Worm (Caenorhabditis elegans) whole organism, midembryonic: ENCODE results near the gene T21D12.14.

Experiments
- T22C8.4 ChIP-seq: fragments of 200-800 bp; sonication (Bioruptor generic); IDR thresholded peaks from 2 replicates; pipeline ENCODE4 v1.3.6; 2022; ENCODE audit warnings: missing genetic modification characterization, missing compliant biosample characterization
- cog-1 ChIP-seq: sonication (generic microtip); optimal IDR thresholded peaks from 2 replicates; lab custom pipeline; 2016; ENCODE audit warnings: missing genetic modification characterization, missing compliant biosample characterization
- flt-1 ChIP-seq: fragments of 200-800 bp; sonication (Bioruptor generic); IDR thresholded peaks from 2 replicates; pipeline ENCODE4 v1.3.6; 2022; ENCODE audit warnings: missing genetic modification characterization, missing compliant biosample characterization
- klf-2 ChIP-seq: fragments of 200-800 bp; sonication (Bioruptor generic); conservative IDR thresholded peaks from 2 replicates; pipeline ENCODE4 v1.3.6; 2022; ENCODE audit warnings: missing genetic modification reagents, missing genetic modification characterization, missing compliant biosample characterization
- med-1 ChIP-seq: sonication (generic microtip); optimal IDR thresholded peaks from 2 replicates; lab custom pipeline; 2017; ENCODE audit warnings: missing genetic modification characterization, mild to moderate bottlenecking, missing compliant biosample characterization, antibody characterized with exemption, missing genetic modification reagents; ENCODE audit not compliant: insufficient read depth
- ref-1 ChIP-seq: fragments of 200-800 bp; sonication (Bioruptor generic); conservative IDR thresholded peaks from 2 replicates; pipeline ENCODE4 v1.3.6; 2022; ENCODE audit warnings: missing genetic modification reagents, missing genetic modification characterization, missing compliant biosample characterization
- tab-1 ChIP-seq: fragments of 200-800 bp; sonication (Bioruptor generic); IDR thresholded peaks from 2 replicates; pipeline ENCODE4 v1.3.6; 2022; ENCODE audit warnings: missing genetic modification characterization, missing compliant biosample characterization
- ztf-23 ChIP-seq: fragments of 200-800 bp; sonication (Bioruptor generic); IDR thresholded peaks from 2 replicates; pipeline ENCODE4 v1.3.6; 2022; ENCODE audit warnings: missing genetic modification reagents, missing genetic modification characterization, missing compliant biosample characterization
- ztf-29 ChIP-seq: fragments of 200-800 bp; sonication (Bioruptor generic); IDR thresholded peaks from 2 replicates; pipeline ENCODE4 v1.3.6; 2022; ENCODE audit warnings: missing genetic modification reagents, missing genetic modification characterization, missing compliant biosample characterization

The T21D12.14 gene

DNA sequence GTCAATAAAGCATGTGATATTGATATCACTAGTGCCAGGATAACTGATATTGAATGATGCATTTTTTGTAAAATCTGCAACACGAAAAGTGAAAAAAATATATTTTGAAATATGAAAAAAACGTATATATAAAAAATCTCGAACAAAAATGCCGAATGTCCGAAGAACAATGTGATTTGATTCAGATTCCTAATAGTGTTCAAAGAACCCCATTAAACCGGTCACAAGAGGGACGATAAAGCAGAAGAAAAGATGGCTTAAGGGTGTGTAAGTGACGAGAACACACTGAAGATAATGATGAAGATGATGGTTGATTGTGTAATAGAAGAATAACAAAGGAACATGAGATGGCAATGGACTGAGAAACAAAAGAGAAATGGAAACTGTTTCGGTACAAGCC lies at the start of gene T21D12.14:
TSS of gene T21D12.14 (minus strand) at position 101 of the 400 bp plus-strand sequence.
- TF ChIP-seq ref-1 (no peak), med-1 (GFP tag; lab: Kevin White, UChicago) (no peak), ztf-29 (GFP tag; lab: Robert Waterston, UW) (no peak), T22C8.4 (GFP tag; lab: Robert Waterston, UW) (no peak), cog-1 (tag; lab: Kevin White, UChicago) (no peak), ztf-23 (no peak), klf-2 (GFP tag; lab: Robert Waterston, UW) (no peak), flt-1 (GFP tag; lab: Robert Waterston, UW) (no peak), tab-1 (GFP tag; lab: Robert Waterston, UW) (no peak)

DNA sequence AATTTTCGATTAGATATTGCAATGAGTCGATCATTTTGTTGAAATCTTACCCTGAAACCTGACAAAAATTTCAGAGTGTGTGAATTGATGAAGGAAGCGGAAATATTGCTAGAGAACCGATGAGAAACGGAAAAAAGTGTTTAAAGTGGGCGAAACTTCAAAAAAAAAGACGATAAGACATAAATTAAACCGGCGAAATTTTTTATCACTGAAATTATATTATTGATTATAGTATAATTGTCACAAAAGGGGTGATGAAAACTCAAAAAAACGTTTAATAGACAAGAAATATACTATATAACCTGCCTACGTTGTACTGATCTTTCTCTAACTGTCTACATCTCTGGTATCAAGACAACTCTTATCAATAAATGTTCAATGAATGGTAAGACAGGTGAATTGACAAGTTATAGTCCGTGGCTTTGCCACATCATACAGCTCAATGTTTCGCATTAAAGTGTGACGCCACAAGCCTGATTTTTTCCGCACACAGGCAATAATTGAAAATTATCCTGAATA lies 49.3 kb upstream of the T21D12.14 start, which contains the start of gene pxmp-4:
TSS of gene pxmp-4 (minus strand) at position 51 of the 519 bp plus-strand sequence.
- no peak for TF ChIP-seq tab-1 (GFP tag; lab: Robert Waterston, UW)
- TF ChIP-seq med-1 (GFP tag; lab: Kevin White, UChicago), result no peak
- no peak for TF ChIP-seq flt-1 (GFP tag; lab: Robert Waterston, UW)
- no peak for TF ChIP-seq cog-1 (tag; lab: Kevin White, UChicago)
- no peak for TF ChIP-seq ztf-29 (GFP tag; lab: Robert Waterston, UW)
- TF ChIP-seq klf-2 (GFP tag; lab: Robert Waterston, UW), result no peak
- no peak for TF ChIP-seq ztf-23
- no peak for TF ChIP-seq T22C8.4 (GFP tag; lab: Robert Waterston, UW)

ce11 chrIV:330523-330922 lies 42.6 kb upstream of the T21D12.14 start, which contains the start of gene F18F11.4:
Gene F18F11.4, plus strand, starts transcription at chrIV:330823.
- no peak for TF ChIP-seq klf-2 (GFP tag; lab: Robert Waterston, UW)
- no peak for TF ChIP-seq T22C8.4 (GFP tag; lab: Robert Waterston, UW)
- TF ChIP-seq ztf-23, result no peak

- TF ChIP-seq tab-1 (GFP tag; lab: Robert Waterston, UW) (no peak), ztf-23 (no peak), ref-1 (no peak), cog-1 (tag; lab: Kevin White, UChicago) (no peak), med-1 (GFP tag; lab: Kevin White, UChicago) (no peak), klf-2 (GFP tag; lab: Robert Waterston, UW) (no peak), ztf-29 (GFP tag; lab: Robert Waterston, UW) (no peak)
Measured at ce11 chrIV:326564-327070, 38.7 kb upstream of the T21D12.14 start, which contains the start of gene col-101. Gene col-101, minus strand, starts transcription at chrIV:327020.

DNA sequence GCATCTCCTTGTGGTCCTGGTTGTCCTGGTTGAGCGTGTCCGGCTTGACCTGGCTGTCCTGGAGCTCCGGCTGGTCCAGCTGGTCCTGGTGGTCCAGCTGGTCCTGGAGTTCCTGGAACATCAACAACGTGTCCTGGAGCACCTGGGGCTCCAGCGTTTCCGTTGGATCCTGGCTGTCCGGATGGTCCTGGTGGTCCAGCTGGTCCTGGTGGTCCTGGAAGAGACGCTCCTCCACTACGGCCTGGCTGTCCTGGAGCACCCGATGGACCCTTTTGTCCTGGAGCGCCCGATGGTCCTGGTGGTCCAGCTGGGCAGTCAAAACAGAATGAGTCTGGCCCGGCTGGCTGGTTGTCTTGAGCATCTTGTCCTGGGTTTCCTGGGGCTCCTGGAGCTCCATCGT lies 37.7 kb upstream of the T21D12.14 start:
- TF ChIP-seq klf-2 (GFP tag; lab: Robert Waterston, UW), result 0 out of 2 replicates have a peak, but pooled peaks have one; percentile 3
- TF ChIP-seq tab-1 (GFP tag; lab: Robert Waterston, UW), result no peak

DNA sequence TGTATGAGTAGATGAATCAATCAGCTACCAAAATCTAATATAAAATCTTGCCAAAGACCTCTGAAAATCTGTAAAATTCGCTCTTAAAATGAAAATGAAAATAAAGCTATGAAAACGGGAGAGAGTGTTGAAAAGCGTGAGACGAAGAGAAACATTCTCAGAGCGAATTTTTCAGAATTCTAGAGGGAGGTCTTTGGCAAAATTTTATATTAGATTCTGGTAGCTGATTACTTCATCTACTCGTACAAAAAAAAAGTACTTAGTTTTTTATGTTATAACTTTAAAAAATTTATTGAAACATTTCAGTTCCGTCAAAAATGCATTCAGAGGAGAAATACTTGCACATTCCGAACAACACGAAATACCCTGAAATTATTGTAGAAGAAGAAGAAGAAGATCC lies 36.8 kb upstream of the T21D12.14 start, which contains the start of gene drl-1:
TSS of gene drl-1 (plus strand) at position 301 of the 400 bp plus-strand sequence.
- TF ChIP-seq cog-1 (tag; lab: Kevin White, UChicago) (no peak), T22C8.4 (GFP tag; lab: Robert Waterston, UW) (no peak), flt-1 (GFP tag; lab: Robert Waterston, UW) (no peak), ztf-29 (GFP tag; lab: Robert Waterston, UW) (no peak), tab-1 (GFP tag; lab: Robert Waterston, UW) (no peak)

DNA sequence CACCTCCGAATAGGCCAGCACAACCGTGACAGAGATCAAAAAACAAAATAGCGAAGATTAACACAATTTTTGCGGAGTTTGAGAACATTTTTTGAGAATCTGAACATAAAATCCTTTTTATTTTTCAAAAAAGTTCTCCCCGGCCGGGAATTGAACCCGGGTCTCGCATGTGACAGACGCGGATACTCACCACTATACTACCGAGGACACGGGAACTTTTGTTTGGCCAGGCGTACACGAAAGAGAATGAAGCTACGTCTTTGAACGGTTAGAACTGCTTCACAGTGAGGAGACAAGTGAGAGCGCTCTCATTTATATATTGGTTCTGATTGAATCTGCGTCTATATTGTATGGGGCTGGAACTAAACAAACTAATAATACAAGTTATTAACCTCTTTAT lies 34.6 kb upstream of the T21D12.14 start, which contains the start of gene grl-26:
TSS of gene grl-26 (minus strand) at position 318 of the 400 bp plus-strand sequence.
- TF ChIP-seq cog-1 (tag; lab: Kevin White, UChicago) (peak; percentile 80), klf-2 (GFP tag; lab: Robert Waterston, UW) (peak; percentile 59), flt-1 (GFP tag; lab: Robert Waterston, UW) (peak; percentile 75), ztf-29 (GFP tag; lab: Robert Waterston, UW) (0 out of 2 replicates have a peak, but pooled peaks have one; percentile 43), med-1 (GFP tag; lab: Kevin White, UChicago) (no peak), ref-1 (no peak), tab-1 (GFP tag; lab: Robert Waterston, UW) (peak; percentile 82), ztf-23 (peak; percentile 81), T22C8.4 (GFP tag; lab: Robert Waterston, UW) (peak; percentile 58)

- TF ChIP-seq med-1 (GFP tag; lab: Kevin White, UChicago) (no peak), ztf-23 (no peak), T22C8.4 (GFP tag; lab: Robert Waterston, UW) (no peak), klf-2 (GFP tag; lab: Robert Waterston, UW) (no peak)
Measured at ce11 chrIV:320380-320779, 32.5 kb upstream of the T21D12.14 start, which contains the start of gene dsc-4. Gene dsc-4, minus strand, starts transcription at chrIV:320544.

ce11 chrIV:319654-320053 lies 31.7 kb upstream of the T21D12.14 start:
- no peak for TF ChIP-seq flt-1 (GFP tag; lab: Robert Waterston, UW)
- TF ChIP-seq ztf-23, result no peak
- no peak for TF ChIP-seq ztf-29 (GFP tag; lab: Robert Waterston, UW)
- TF ChIP-seq T22C8.4 (GFP tag; lab: Robert Waterston, UW), result no peak
- TF ChIP-seq klf-2 (GFP tag; lab: Robert Waterston, UW), result no peak
- TF ChIP-seq tab-1 (GFP tag; lab: Robert Waterston, UW), result no peak
- TF ChIP-seq ref-1, result no peak
- no peak for TF ChIP-seq cog-1 (tag; lab: Kevin White, UChicago)
- no peak for TF ChIP-seq med-1 (GFP tag; lab: Kevin White, UChicago)

- TF ChIP-seq med-1 (GFP tag; lab: Kevin White, UChicago) (no peak), cog-1 (tag; lab: Kevin White, UChicago) (no peak), T22C8.4 (GFP tag; lab: Robert Waterston, UW) (no peak), ztf-23 (no peak), tab-1 (GFP tag; lab: Robert Waterston, UW) (no peak), ref-1 (no peak), klf-2 (GFP tag; lab: Robert Waterston, UW) (no peak), ztf-29 (GFP tag; lab: Robert Waterston, UW) (no peak), flt-1 (GFP tag; lab: Robert Waterston, UW) (no peak)
Measured at ce11 chrIV:314475-314874, 26.5 kb upstream of the T21D12.14 start.
